Worm (Caenorhabditis elegans) whole organism, L1 larva: ENCODE results near the gene Y44A6C.1.

Experiments
- Y116A8C.19 ChIP-seq: sonication (generic microtip); optimal IDR thresholded peaks from 2 replicates; lab custom pipeline; 2016; ENCODE audit warnings: missing compliant biosample characterization, missing genetic modification characterization, borderline replicate concordance
- ceh-8 ChIP-seq: fragments of 200-800 bp; sonication (Bioruptor generic); optimal IDR thresholded peaks from 2 replicates; lab custom pipeline; 2018; ENCODE audit warnings: mild to moderate bottlenecking, missing genetic modification characterization, moderate library complexity, missing compliant biosample characterization
- ceh-82 ChIP-seq, 3 experiments: fragments of 150-350 bp in 1 of 3; sonication (generic microtip) in 2 of 3; optimal IDR thresholded peaks; 2 replicates each; lab custom pipeline; 2014 to 2017; ENCODE audit warnings: missing biosample characterization in 3 of 3, missing genetic modification characterization in 3 of 3
- ces-1 ChIP-seq: fragments of 150-350 bp; optimal IDR thresholded peaks from 2 replicates; lab custom pipeline; 2014; ENCODE audit warnings: missing biosample characterization, missing genetic modification reagents, missing genetic modification characterization
- dpl-1 ChIP-seq, 3 experiments: fragments of 150-350 bp in 2 of 3; sonication (generic microtip) in 1 of 3; optimal IDR thresholded peaks; 2 replicates each; lab custom pipeline; 2014 to 2017; ENCODE audit warnings: missing biosample characterization in 3 of 3, missing genetic modification characterization in 3 of 3, missing genetic modification reagents in 3 of 3
- efl-1 ChIP-seq, 4 experiments: fragments of 150-350 bp; optimal IDR thresholded peaks in 3 of 4; peaks in 1 of 4; 1 replicate in 1 of 4; 2 replicates in 3 of 4; lab custom pipeline; 2014; ENCODE audit warnings: missing biosample characterization in 2 of 4, missing genetic modification characterization in 2 of 4, missing genetic modification reagents in 2 of 4
- elt-3 ChIP-seq, 6 experiments: fragments of 150-350 bp in 1 of 6; sonication (generic microtip); optimal IDR thresholded peaks; 2 replicates each; lab custom pipeline; 2017 to 2018; ENCODE audit warnings: missing biosample characterization in 6 of 6, missing genetic modification characterization in 6 of 6, inconsistent platforms in 1 of 6
- ets-5 ChIP-seq: fragments of 200-800 bp; sonication (Bioruptor generic); IDR thresholded peaks from 2 replicates; pipeline ENCODE4 v1.3.6; 2022; ENCODE audit warnings: missing genetic modification characterization, missing compliant biosample characterization
- fkh-10 ChIP-seq: sonication (generic microtip); optimal IDR thresholded peaks from 2 replicates; lab custom pipeline; 2017; ENCODE audit warnings: missing biosample characterization, missing genetic modification reagents, missing genetic modification characterization
- fkh-4 ChIP-seq: sonication (generic microtip); optimal IDR thresholded peaks from 2 replicates; lab custom pipeline; 2016; ENCODE audit warnings: missing compliant biosample characterization, missing genetic modification characterization, borderline replicate concordance
- fkh-8 ChIP-seq: sonication (generic microtip); optimal IDR thresholded peaks from 2 replicates; lab custom pipeline; 2016; ENCODE audit warnings: mild to moderate bottlenecking, missing genetic modification characterization, missing compliant biosample characterization
- hlh-17 ChIP-seq: fragments of 200-800 bp; sonication (Bioruptor generic); optimal IDR thresholded peaks from 2 replicates; lab custom pipeline; 2018; ENCODE audit warnings: missing genetic modification characterization, mild to moderate bottlenecking, missing compliant biosample characterization, moderate library complexity, borderline replicate concordance
- hlh-4 ChIP-seq: sonication (generic microtip); optimal IDR thresholded peaks from 2 replicates; lab custom pipeline; 2016; ENCODE audit warnings: mild to moderate bottlenecking, missing genetic modification characterization, missing compliant biosample characterization
- isw-1 ChIP-seq: fragments of 200-800 bp; sonication (Bioruptor generic); IDR thresholded peaks from 2 replicates; pipeline ENCODE4 v1.3.6; 2022; ENCODE audit warnings: missing genetic modification characterization, missing compliant biosample characterization
- lin-13 ChIP-seq: fragments of 150-350 bp; optimal IDR thresholded peaks from 2 replicates; lab custom pipeline; 2014; ENCODE audit warnings: missing biosample characterization, missing genetic modification reagents, missing genetic modification characterization
- lin-14 ChIP-seq: fragments of 200-800 bp; sonication (Bioruptor generic); optimal IDR thresholded peaks from 2 replicates; lab custom pipeline; 2018; ENCODE audit warnings: mild to moderate bottlenecking, missing genetic modification characterization, moderate library complexity, missing compliant biosample characterization
- lin-35 ChIP-seq, 2 experiments: fragments of 150-350 bp; optimal IDR thresholded peaks; 2 replicates each; lab custom pipeline; 2014; ENCODE audit warnings: missing biosample characterization in 2 of 2, missing genetic modification characterization in 2 of 2, missing genetic modification reagents in 2 of 2
- lir-3 ChIP-seq: sonication (generic microtip); optimal IDR thresholded peaks from 2 replicates; lab custom pipeline; 2016; ENCODE audit warnings: mild to moderate bottlenecking, missing genetic modification characterization, moderate library complexity, missing compliant biosample characterization; ENCODE audit not compliant: poor library complexity
- lsy-2 ChIP-seq, 2 experiments: fragments of 150-350 bp; optimal IDR thresholded peaks; 2 replicates each; lab custom pipeline; 2014; ENCODE audit warnings: missing biosample characterization in 2 of 2, missing genetic modification characterization in 2 of 2
- mdl-1 ChIP-seq, 2 experiments: fragments of 150-350 bp; optimal IDR thresholded peaks; 2 replicates each; lab custom pipeline; 2014 to 2017; ENCODE audit warnings: missing biosample characterization in 2 of 2, missing genetic modification characterization in 2 of 2, inconsistent platforms in 1 of 2
- mef-2 ChIP-seq: fragments of 150-350 bp; optimal IDR thresholded peaks from 2 replicates; lab custom pipeline; 2014; ENCODE audit warnings: missing biosample characterization, missing genetic modification characterization
- nhr-11 ChIP-seq: fragments of 150-350 bp; optimal IDR thresholded peaks from 2 replicates; lab custom pipeline; 2014; ENCODE audit warnings: missing biosample characterization, missing genetic modification characterization
- nhr-237 ChIP-seq: fragments of 150-350 bp; optimal IDR thresholded peaks from 2 replicates; lab custom pipeline; 2014; ENCODE audit warnings: missing biosample characterization, missing genetic modification characterization
- nhr-47 ChIP-seq: sonication (generic microtip); optimal IDR thresholded peaks from 2 replicates; lab custom pipeline; 2016; ENCODE audit warnings: mild to moderate bottlenecking, missing genetic modification characterization, moderate library complexity, missing compliant biosample characterization
- nhr-71 ChIP-seq: sonication (generic microtip); optimal IDR thresholded peaks from 2 replicates; lab custom pipeline; 2016; ENCODE audit warnings: mild to moderate bottlenecking, missing genetic modification characterization, moderate library complexity, missing compliant biosample characterization
- nhr-77 ChIP-seq: fragments of 150-350 bp; optimal IDR thresholded peaks from 2 replicates; lab custom pipeline; 2014; ENCODE audit warnings: missing biosample characterization, missing genetic modification characterization
- rnt-1 ChIP-seq: sonication (generic microtip); optimal IDR thresholded peaks from 2 replicates; lab custom pipeline; 2016; ENCODE audit warnings: mild to moderate bottlenecking, missing genetic modification characterization, moderate library complexity, missing compliant biosample characterization
- skn-1 ChIP-seq: fragments of 150-350 bp; optimal IDR thresholded peaks from 2 replicates; lab custom pipeline; 2014; ENCODE audit warnings: missing biosample characterization, missing genetic modification characterization
- snu-23 ChIP-seq: sonication (generic microtip); optimal IDR thresholded peaks from 2 replicates; lab custom pipeline; 2016; ENCODE audit warnings: missing genetic modification characterization, missing compliant biosample characterization
- swsn-7 ChIP-seq: sonication (generic microtip); optimal IDR thresholded peaks from 2 replicates; lab custom pipeline; 2016; ENCODE audit warnings: missing genetic modification characterization, missing compliant biosample characterization
- tbx-2 ChIP-seq: sonication (generic microtip); optimal IDR thresholded peaks from 2 replicates; lab custom pipeline; 2016; ENCODE audit warnings: missing genetic modification characterization, missing compliant biosample characterization
- unc-130 ChIP-seq: fragments of 150-350 bp; optimal IDR thresholded peaks from 2 replicates; lab custom pipeline; 2017; ENCODE audit warnings: missing biosample characterization, missing genetic modification characterization, inconsistent platforms
- unc-30 ChIP-seq: sonication (generic microtip); optimal IDR thresholded peaks from 2 replicates; lab custom pipeline; 2017; ENCODE audit warnings: missing biosample characterization, missing genetic modification characterization
- unc-86 ChIP-seq: sonication (generic microtip); optimal IDR thresholded peaks from 2 replicates; lab custom pipeline; 2016; ENCODE audit warnings: missing genetic modification characterization, missing compliant biosample characterization
- xbp-1 ChIP-seq: sonication (generic microtip); optimal IDR thresholded peaks from 2 replicates; lab custom pipeline; 2016; ENCODE audit warnings: missing genetic modification characterization, missing compliant biosample characterization
- ztf-4 ChIP-seq: fragments of 150-350 bp; optimal IDR thresholded peaks from 2 replicates; lab custom pipeline; 2014; ENCODE audit warnings: missing biosample characterization, missing genetic modification characterization

The Y44A6C.1 gene

DNA sequence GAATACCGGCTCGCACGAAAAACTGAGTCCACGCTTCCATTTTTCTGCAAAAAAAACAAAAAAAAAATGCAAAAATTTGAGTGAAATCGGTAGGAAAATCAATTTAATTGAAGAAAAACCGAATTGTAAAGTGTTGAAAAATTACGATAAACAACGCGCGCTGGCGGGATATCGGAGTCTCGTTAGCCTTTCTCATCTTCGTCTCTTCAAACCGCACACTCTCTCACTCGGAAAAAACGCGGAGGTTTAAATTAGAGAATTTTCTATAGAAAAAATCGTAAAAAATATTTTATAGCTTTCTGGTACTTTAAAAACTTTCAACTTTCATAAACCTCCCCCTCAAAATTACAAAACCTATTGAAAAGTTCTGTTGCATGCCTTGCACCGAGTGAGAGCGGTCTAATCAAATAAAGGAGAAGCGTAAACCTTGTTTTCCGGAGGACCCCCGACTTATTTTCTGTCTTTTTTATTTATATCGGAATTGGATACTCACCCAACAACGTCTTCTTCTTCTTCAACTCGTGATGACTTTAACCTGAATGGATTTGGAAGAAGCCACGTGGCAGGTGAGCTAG is 9.6 kb upstream of the Y44A6C.1 start, which contains the start of the genes F53F8.5 and F53F8.6 (continued):
- TF ChIP-seq Y116A8C.19 (no peak), nhr-77 (tag; lab: Kevin White, UChicago) (peak; percentile 3), hlh-4 (tag; lab: Kevin White, UChicago) (no peak), unc-30 (no peak), lin-13 (peak; percentile 43), lin-14 (GFP tag; lab: Kevin White, UChicago) (peak; percentile 55), nhr-237 (tag; lab: Kevin White, UChicago) (no peak), ceh-82 (tag; optimal IDR thresholded peaks at IDR 0.05; lab: Kevin White, UChicago) (peak; percentile 29 to 57 (median 53)), elt-3 (tag; optimal IDR thresholded peaks at IDR 0.05; lab: Kevin White, UChicago) (no peak)

DNA sequence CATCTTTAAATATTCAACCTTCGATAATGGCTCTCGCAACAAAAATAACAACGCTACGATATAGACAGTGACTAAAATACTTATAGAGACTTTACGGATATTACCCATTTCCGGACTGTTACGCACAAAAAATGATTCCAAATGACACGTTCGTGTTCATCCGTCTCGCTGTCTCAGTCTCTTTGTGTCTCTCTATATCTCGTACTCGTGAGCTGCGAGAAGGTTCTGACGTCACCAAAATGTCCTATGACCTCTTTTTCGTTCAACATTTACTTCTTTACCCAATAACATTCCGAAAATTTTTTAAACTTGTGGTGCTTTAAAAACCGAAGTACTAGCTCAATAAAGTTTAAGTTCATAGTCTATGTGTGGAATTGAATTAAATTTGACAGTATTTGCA is 3.6 kb upstream of the Y44A6C.1 start:
- TF ChIP-seq lsy-2 (tag; optimal IDR thresholded peaks at IDR 0.05; lab: Kevin White, UChicago): peak; percentile 50 to 51
- TF ChIP-seq mef-2 (tag; lab: Kevin White, UChicago): peak; percentile 0
- peak; percentile 18 for TF ChIP-seq tbx-2 (tag; lab: Kevin White, UChicago)
- TF ChIP-seq lin-35 (GFP tag; optimal IDR thresholded peaks at IDR 0.05; lab: Kevin White, UChicago): peak in 1 of 2 experiments; percentile 45
- TF ChIP-seq fkh-8 (tag; lab: Kevin White, UChicago): peak; percentile 47
- peak; percentile 18 to 31 for TF ChIP-seq efl-1 (optimal IDR thresholded peaks at IDR 0.05; lab: Kevin White, UChicago)
- TF ChIP-seq efl-1 (GFP tag; optimal IDR thresholded peaks at IDR 0.05 in 1 of 2; lab: Kevin White, UChicago): no peak
- peak; percentile 43 for TF ChIP-seq lir-3 (tag; lab: Kevin White, UChicago)
- TF ChIP-seq nhr-47 (tag; lab: Kevin White, UChicago): peak; percentile 26
- peak; percentile 77 for TF ChIP-seq rnt-1 (tag; lab: Kevin White, UChicago)
- peak in 1 of 2 experiments; percentile 47 for TF ChIP-seq mdl-1 (tag; optimal IDR thresholded peaks at IDR 0.05; lab: Kevin White, UChicago)
- peak; percentile 66 for TF ChIP-seq nhr-71 (tag; lab: Kevin White, UChicago)
- no peak for TF ChIP-seq ceh-8 (GFP tag; lab: Kevin White, UChicago)
- peak; percentile 10 for TF ChIP-seq unc-130 (tag; lab: Kevin White, UChicago)
- no peak for TF ChIP-seq nhr-11
- TF ChIP-seq fkh-4 (tag; lab: Kevin White, UChicago): no peak
- TF ChIP-seq lin-14 (GFP tag; lab: Kevin White, UChicago): peak; percentile 81
- peak; percentile 6 for TF ChIP-seq xbp-1
- TF ChIP-seq unc-86 (tag; lab: Kevin White, UChicago): peak; percentile 29
- no peak for TF ChIP-seq ets-5
- peak; percentile 39 for TF ChIP-seq snu-23
- peak; percentile 12 for TF ChIP-seq fkh-10
- peak; percentile 69 for TF ChIP-seq ztf-4
- no peak for TF ChIP-seq isw-1 (GFP tag; lab: Robert Waterston, UW)

DNA sequence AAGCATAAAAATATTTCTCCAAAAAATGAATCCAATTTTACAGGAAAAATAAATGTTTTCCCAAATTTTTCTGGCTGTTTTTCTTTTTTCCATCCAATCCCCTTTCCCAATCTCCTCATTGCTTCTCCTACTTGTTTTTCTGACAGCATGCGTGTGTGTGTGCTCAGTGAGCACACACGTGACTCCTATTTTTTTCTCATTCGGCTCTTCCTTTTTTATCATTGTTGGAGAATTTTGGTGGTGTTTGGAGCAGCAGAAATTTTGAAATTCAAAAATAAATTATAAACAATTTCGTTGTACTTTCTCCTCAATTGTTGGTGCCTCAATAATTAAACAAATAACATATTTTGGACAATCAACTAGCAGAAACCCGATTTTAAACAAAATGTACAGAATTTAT is 3.1 kb upstream of the Y44A6C.1 start:
- TF ChIP-seq skn-1 (tag; lab: Kevin White, UChicago) (peak; percentile 35), mdl-1 (tag; optimal IDR thresholded peaks at IDR 0.05; lab: Kevin White, UChicago) (peak in 1 of 2 experiments; percentile 72), nhr-71 (tag; lab: Kevin White, UChicago) (peak; percentile 18), rnt-1 (tag; lab: Kevin White, UChicago) (peak; percentile 28), swsn-7 (no peak), ces-1 (no peak), nhr-47 (tag; lab: Kevin White, UChicago) (peak; percentile 3), lsy-2 (tag; optimal IDR thresholded peaks at IDR 0.05; lab: Kevin White, UChicago) (peak in 1 of 2 experiments; percentile 6), ceh-82 (tag; optimal IDR thresholded peaks at IDR 0.05; lab: Kevin White, UChicago) (peak in 1 of 3 experiments; percentile 15), ceh-8 (GFP tag; lab: Kevin White, UChicago) (no peak), dpl-1 (GFP tag; optimal IDR thresholded peaks at IDR 0.05; lab: Kevin White, UChicago) (peak in 1 of 3 experiments; percentile 10), efl-1 (optimal IDR thresholded peaks at IDR 0.05; lab: Kevin White, UChicago) (no peak), efl-1 (GFP tag; optimal IDR thresholded peaks at IDR 0.05 in 1 of 2; lab: Kevin White, UChicago) (peak in 1 of 2 experiments; percentile 0), tbx-2 (tag; lab: Kevin White, UChicago) (no peak), fkh-4 (tag; lab: Kevin White, UChicago) (no peak), lin-14 (GFP tag; lab: Kevin White, UChicago) (peak; percentile 25), lin-35 (GFP tag; optimal IDR thresholded peaks at IDR 0.05; lab: Kevin White, UChicago) (no peak), hlh-17 (GFP tag; lab: Kevin White, UChicago) (no peak), lin-13 (peak; percentile 28)
